Worm (Caenorhabditis elegans): ENCODE measurements around the gene mans-3.

- TF ChIP-seq ZK546.5 (tag; optimal IDR thresholded peaks at IDR 0.05) (no peak), skn-1 (tag; optimal IDR thresholded peaks at IDR 0.05) (no peak), R02D3.7 (tag; optimal IDR thresholded peaks at IDR 0.05) (no peak), T20F7.1 (GFP tag; optimal IDR thresholded peaks at IDR 0.05) (no peak)
Measured at ce11 chrX:5216063-5216462, 50.9 kb downstream of the mans-3 start, which contains the start of gene hrpa-2.

All from whole organism, L4 larva.